Worm (Caenorhabditis elegans) whole organism, L4 larva: Measurements from ENCODE around the gene exc-5.

Experiments used
- ZK337.2 ChIP-seq: fragments of 200-800 bp; sonication (Bioruptor generic); IDR thresholded peaks from 2 replicates; pipeline ENCODE4 v1.3.6; 2022; ENCODE audit warnings: missing genetic modification reagents, missing genetic modification characterization, missing compliant biosample characterization
- ZK546.5 ChIP-seq, 2 experiments: sonication (generic microtip); optimal IDR thresholded peaks; 2 replicates each; lab custom pipeline; 2017; ENCODE audit warnings: missing biosample characterization in 2 of 2, missing genetic modification characterization in 2 of 2
- ctbp-1 ChIP-seq: fragments of 200-800 bp; sonication (Bioruptor generic); IDR thresholded peaks from 2 replicates; pipeline ENCODE4 v1.3.6; 2022; ENCODE audit warnings: missing genetic modification reagents, missing genetic modification characterization, missing compliant biosample characterization
- fkh-10 ChIP-seq: fragments of 150-350 bp; optimal IDR thresholded peaks from 2 replicates; lab custom pipeline; 2014; ENCODE audit warnings: missing biosample characterization, missing genetic modification reagents, missing genetic modification characterization
- lim-7 ChIP-seq: fragments of 200-800 bp; sonication (Bioruptor generic); IDR thresholded peaks from 2 replicates; pipeline ENCODE4 v1.3.6; 2022; ENCODE audit warnings: missing genetic modification characterization, missing compliant biosample characterization
- madf-5 ChIP-seq, 2 experiments: fragments of 200-800 bp; sonication (Bioruptor generic); IDR thresholded peaks; 2 replicates each; pipeline ENCODE4 v1.3.6; 2022; ENCODE audit warnings: missing compliant biosample characterization in 2 of 2, missing genetic modification characterization in 2 of 2
- mdl-1 ChIP-seq, 2 experiments: fragments of 150-350 bp in 1 of 2; sonication (generic microtip) in 1 of 2; optimal IDR thresholded peaks; 2 replicates each; lab custom pipeline; 2014 to 2017; ENCODE audit warnings: missing biosample characterization in 2 of 2, missing genetic modification characterization in 2 of 2
- nhr-25 ChIP-seq: sonication (generic microtip); optimal IDR thresholded peaks from 2 replicates; lab custom pipeline; 2017; ENCODE audit warnings: missing genetic modification characterization, mild to moderate bottlenecking, missing compliant biosample characterization, antibody characterized with exemption, moderate library complexity, borderline replicate concordance; ENCODE audit not compliant: insufficient read depth
- nhr-48 ChIP-seq: sonication (generic microtip); optimal IDR thresholded peaks from 2 replicates; lab custom pipeline; 2016; ENCODE audit warnings: mild to moderate bottlenecking, missing genetic modification characterization, missing compliant biosample characterization
- nhr-6 ChIP-seq: fragments of 150-350 bp; optimal IDR thresholded peaks from 2 replicates; lab custom pipeline; 2014; ENCODE audit warnings: missing biosample characterization, missing genetic modification characterization
- nhr-77 ChIP-seq: fragments of 150-350 bp; optimal IDR thresholded peaks from 2 replicates; lab custom pipeline; 2014; ENCODE audit warnings: missing biosample characterization, missing genetic modification characterization
- unc-130 ChIP-seq: sonication (generic microtip); optimal IDR thresholded peaks from 2 replicates; lab custom pipeline; 2016; ENCODE audit warnings: missing genetic modification reagents, missing genetic modification characterization, missing compliant biosample characterization

DNA sequence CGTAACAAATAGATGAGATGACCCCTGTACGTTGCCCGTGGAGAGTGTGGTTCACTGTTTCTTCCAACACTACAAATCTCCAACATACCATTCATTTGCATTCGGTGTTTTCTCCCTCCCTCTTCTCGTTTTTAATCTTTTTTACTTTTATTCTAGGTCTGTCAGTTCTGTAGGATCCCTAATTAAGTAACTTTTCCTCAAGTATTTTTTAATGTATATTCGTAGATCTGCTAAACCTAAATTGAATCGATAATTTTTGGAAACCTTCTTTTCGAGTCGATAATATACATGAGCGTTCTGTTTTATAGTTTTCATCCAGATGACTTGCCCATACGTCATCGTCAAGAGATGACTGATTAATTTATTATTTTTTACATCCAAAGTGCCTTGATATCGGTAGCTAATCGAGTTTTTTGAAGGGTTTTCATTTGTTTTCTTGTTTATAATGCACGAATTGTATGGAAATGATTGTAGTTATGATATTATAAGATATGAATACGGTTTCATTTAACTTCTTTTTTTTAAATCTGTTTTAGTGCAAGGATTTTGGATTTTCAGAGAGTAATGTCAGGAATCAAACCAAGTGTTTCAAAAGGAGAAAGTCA, 26.8 kb upstream of the exc-5 start, which contains the start of the genes T28C6.11 and T11B7.1:
- TF ChIP-seq madf-5 (GFP tag; IDR thresholded peaks at IDR 0.05; lab: Robert Waterston, UW) (no peak), lim-7 (GFP tag; lab: Robert Waterston, UW) (no peak), nhr-6 (no peak), mdl-1 (tag; optimal IDR thresholded peaks at IDR 0.05; lab: Kevin White, UChicago) (no peak), ZK337.2 (no peak), nhr-77 (tag; lab: Kevin White, UChicago) (no peak), ctbp-1 (no peak), unc-130 (GFP tag; lab: Kevin White, UChicago) (no peak), fkh-10 (no peak), nhr-25 (no peak), ZK546.5 (tag; optimal IDR thresholded peaks at IDR 0.05; lab: Kevin White, UChicago) (no peak), nhr-48 (no peak)
